Fruit fly (Drosophila melanogaster): ENCODE data around the gene Prosalpha2.
A peak's percentile ranks its signal among the peaks of the same experiment; 100 is the strongest.

Gene Prosalpha2

DNA sequence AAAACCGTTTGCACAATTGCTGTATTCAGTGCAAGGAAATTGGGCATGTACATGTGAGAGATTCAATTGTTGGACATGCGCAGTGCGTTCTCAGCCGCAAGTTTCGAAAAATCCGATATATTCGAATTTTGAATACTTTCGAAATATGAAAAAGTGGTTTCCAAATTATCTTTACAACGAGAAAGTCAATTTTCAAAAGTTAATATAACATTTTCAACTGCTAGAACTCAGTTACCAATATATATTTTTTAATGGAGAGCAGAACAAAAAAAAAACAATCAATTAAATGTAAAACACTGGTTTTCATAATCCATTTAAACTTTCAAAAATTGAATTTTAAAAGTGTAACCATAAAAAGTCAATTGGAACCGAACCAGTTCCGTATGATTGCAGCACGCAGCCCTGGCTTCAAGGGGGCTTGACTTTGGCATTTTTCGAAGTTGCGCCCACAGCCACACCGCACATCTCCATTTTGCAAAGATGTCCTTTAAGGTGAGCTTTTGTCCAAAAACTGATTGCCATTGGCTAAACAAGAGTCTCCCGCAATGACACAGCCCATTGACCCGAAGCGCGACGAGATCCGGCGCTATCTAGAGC lies 8.6 kb upstream of the Prosalpha2 start, which contains the start of the genes Scgbeta and CG17202 (continued):
- no peak for TF ChIP-seq Bdp1 (GFP tag; optimal IDR thresholded peaks at IDR 0.05)
- no peak for TF ChIP-seq C15 (GFP tag; IDR thresholded peaks at IDR 0.05)
- no peak for TF ChIP-seq CG5953 (GFP tag; IDR thresholded peaks at IDR 0.05)
- no peak for TF ChIP-seq CG31388 (GFP tag; optimal IDR thresholded peaks at IDR 0.05)
- TF ChIP-seq CG18764 (GFP tag; optimal IDR thresholded peaks at IDR 0.05), result no peak
- TF ChIP-seq CG6254 (GFP tag; optimal IDR thresholded peaks at IDR 0.05), result no peak
- TF ChIP-seq bowl (GFP tag; IDR thresholded peaks at IDR 0.05), result no peak
- TF ChIP-seq CG7372 (GFP tag; IDR thresholded peaks at IDR 0.05), result no peak
- TF ChIP-seq CG2889 (GFP tag; IDR thresholded peaks at IDR 0.05), result no peak
- TF ChIP-seq Elba2 (GFP tag; optimal IDR thresholded peaks at IDR 0.05), result no peak
- no peak for TF ChIP-seq Dad (GFP tag; optimal IDR thresholded peaks at IDR 0.05)
- no peak for TF ChIP-seq fd3F (GFP tag; optimal IDR thresholded peaks at IDR 0.05)
- no peak for TF ChIP-seq CG7271 (tag; optimal IDR thresholded peaks at IDR 0.05)
- TF ChIP-seq Side (GFP tag; optimal IDR thresholded peaks at IDR 0.05), result peak; percentile 11
- TF ChIP-seq CG12219 (GFP tag; optimal IDR thresholded peaks at IDR 0.05), result no peak
- TF ChIP-seq Ets97D (GFP tag; optimal IDR thresholded peaks at IDR 0.05), result peak; percentile 65
- TF ChIP-seq CG2875 (GFP tag; optimal IDR thresholded peaks at IDR 0.05), result no peak
- no peak for TF ChIP-seq CG4360 (GFP tag; IDR thresholded peaks at IDR 0.05)
- no peak for TF ChIP-seq D19A (tag; optimal IDR thresholded peaks at IDR 0.05)
- no peak for TF ChIP-seq unpg (GFP tag; optimal IDR thresholded peaks at IDR 0.05)
- TF ChIP-seq CG15514 (GFP tag; optimal IDR thresholded peaks at IDR 0.05), result peak; percentile 100
- no peak for TF ChIP-seq eve (GFP tag; optimal IDR thresholded peaks at IDR 0.05)
- TF ChIP-seq CG6765 (GFP tag; optimal IDR thresholded peaks at IDR 0.05), result no peak
- no peak for TF ChIP-seq Camta (GFP tag; optimal IDR thresholded peaks at IDR 0.05)
- TF ChIP-seq CG17802 (tag; optimal IDR thresholded peaks at IDR 0.05), result no peak
- TF ChIP-seq tio (GFP tag; optimal IDR thresholded peaks at IDR 0.05), result no peak
- TF ChIP-seq prd (optimal IDR thresholded peaks at IDR 0.05), result no peak
- no peak for TF ChIP-seq prd (GFP tag; IDR thresholded peaks at IDR 0.05)
- no peak for TF ChIP-seq CG3163 (GFP tag; optimal IDR thresholded peaks at IDR 0.05)
- peak; percentile 7 for TF ChIP-seq CG2116 (GFP tag; optimal IDR thresholded peaks at IDR 0.05)
- TF ChIP-seq CG3407 (GFP tag; optimal IDR thresholded peaks at IDR 0.05), result no peak
- TF ChIP-seq Antp (GFP tag; optimal IDR thresholded peaks at IDR 0.05), result no peak
- TF ChIP-seq shn (GFP tag; optimal IDR thresholded peaks at IDR 0.05), result no peak
- peak; percentile 95 for TF ChIP-seq MBD-R2 (GFP tag; IDR thresholded peaks at IDR 0.05)
- no peak for TF ChIP-seq CG18476 (GFP tag; optimal IDR thresholded peaks at IDR 0.05)
- no peak for TF ChIP-seq GATAe (GFP tag; conservative IDR thresholded peaks at IDR 0.05)
- no peak for TF ChIP-seq CG10543 (GFP tag; optimal IDR thresholded peaks at IDR 0.05)
- no peak for TF ChIP-seq dmrt11E (tag; optimal IDR thresholded peaks at IDR 0.05)
- no peak for TF ChIP-seq croc (GFP tag; conservative IDR thresholded peaks at IDR 0.05)
- TF ChIP-seq Vsx1 (GFP tag; optimal IDR thresholded peaks at IDR 0.05), result no peak
- TF ChIP-seq CG12942 (GFP tag; optimal IDR thresholded peaks at IDR 0.05), result no peak
- no peak for TF ChIP-seq CG6654 (GFP tag; optimal IDR thresholded peaks at IDR 0.05)
- TF ChIP-seq CG15073 (GFP tag; optimal IDR thresholded peaks at IDR 0.05), result no peak
- TF ChIP-seq CG8765 (GFP tag; IDR thresholded peaks at IDR 0.05), result no peak
- TF ChIP-seq Usf (GFP tag; optimal IDR thresholded peaks at IDR 0.05), result no peak
- TF ChIP-seq Awh (GFP tag; IDR thresholded peaks at IDR 0.05), result no peak
- TF ChIP-seq kni (GFP tag; optimal IDR thresholded peaks at IDR 0.05), result no peak
- no peak for TF ChIP-seq salm (tag; optimal IDR thresholded peaks at IDR 0.05)
- TF ChIP-seq hth (optimal IDR thresholded peaks at IDR 0.05), result no peak
- peak; percentile 96 for TF ChIP-seq CG7928 (GFP tag; optimal IDR thresholded peaks at IDR 0.05)
- TF ChIP-seq CG43689 (GFP tag; IDR thresholded peaks at IDR 0.05), result no peak
- TF ChIP-seq slbo (GFP tag; IDR thresholded peaks at IDR 0.05), result no peak

Measured in whole organism, embryonic.